Fruit fly (Drosophila melanogaster) whole organism, embryonic: ENCODE data around the gene mRpS26.

Experiments used
- Atf-2 ChIP-seq: fragments of 200-800 bp; sonication (Bioruptor generic); optimal IDR thresholded peaks from 2 replicates; lab custom pipeline; 2016; ENCODE audit warnings: missing biosample characterization, missing genetic modification characterization
- BEAF-32 ChIP-seq: fragments of 200-800 bp; sonication (Bioruptor generic); optimal IDR thresholded peaks from 3 replicates; lab custom pipeline; 2017; ENCODE audit warnings: missing biosample characterization, missing genetic modification characterization, mild to moderate bottlenecking, moderate library complexity, missing genetic modification reagents
- Bteb2 ChIP-seq: fragments of 200-800 bp; sonication (Bioruptor generic); optimal IDR thresholded peaks from 2 replicates; lab custom pipeline; 2016; ENCODE audit warnings: missing biosample characterization, missing genetic modification characterization
- CG10462 ChIP-seq: fragments of 200-800 bp; sonication (Bioruptor generic); optimal IDR thresholded peaks from 2 replicates; lab custom pipeline; 2016; ENCODE audit warnings: missing biosample characterization, missing genetic modification characterization
- CG10654 ChIP-seq: fragments of 200-800 bp; sonication (Bioruptor generic); optimal IDR thresholded peaks from 2 replicates; lab custom pipeline; 2016; ENCODE audit warnings: missing biosample characterization, missing genetic modification characterization
- CG15601 ChIP-seq: fragments of 200-800 bp; sonication (Bioruptor generic); optimal IDR thresholded peaks from 3 replicates; lab custom pipeline; 2019; ENCODE audit warnings: missing biosample characterization, mild to moderate bottlenecking, missing genetic modification characterization, moderate library complexity
- CG17328 ChIP-seq: fragments of 200-800 bp; sonication (Bioruptor generic); IDR thresholded peaks from 2 replicates; pipeline ENCODE4 v1.3.6; 2022; ENCODE audit warnings: missing biosample characterization, missing genetic modification characterization
- CG1792 ChIP-seq: fragments of 200-800 bp; sonication (Bioruptor generic); optimal IDR thresholded peaks from 2 replicates; lab custom pipeline; 2016; ENCODE audit warnings: missing biosample characterization, missing genetic modification characterization
- CG18262 ChIP-seq: fragments of 200-800 bp; optimal IDR thresholded peaks from 3 replicates; lab custom pipeline; 2019; ENCODE audit warnings: missing biosample characterization, mild to moderate bottlenecking, missing genetic modification characterization, moderate library complexity
- CG18619 ChIP-seq: fragments of 200-800 bp; sonication (Bioruptor generic); optimal IDR thresholded peaks from 3 replicates; lab custom pipeline; 2017; ENCODE audit warnings: missing biosample characterization, mild to moderate bottlenecking, missing genetic modification characterization
- CG2129 ChIP-seq: fragments of 200-800 bp; sonication (Bioruptor generic); IDR thresholded peaks from 2 replicates; pipeline ENCODE4 v1.3.6; 2022; ENCODE audit warnings: missing biosample characterization, missing genetic modification characterization; ENCODE audit not compliant: partially characterized antibody
- CG2889 ChIP-seq: fragments of 200-800 bp; sonication (Bioruptor generic); IDR thresholded peaks from 3 replicates; pipeline ENCODE4 v1.3.6; 2022; ENCODE audit warnings: missing biosample characterization, missing genetic modification characterization
- CG3065 ChIP-seq: fragments of 200-800 bp; sonication (Bioruptor generic); optimal IDR thresholded peaks from 2 replicates; lab custom pipeline; 2016; ENCODE audit warnings: missing biosample characterization, missing genetic modification characterization
- CG3407 ChIP-seq: fragments of 200-800 bp; sonication (Bioruptor generic); optimal IDR thresholded peaks from 2 replicates; lab custom pipeline; 2018; ENCODE audit warnings: missing biosample characterization, mild to moderate bottlenecking, missing genetic modification characterization
- CG4854 ChIP-seq: fragments of 200-800 bp; sonication (Bioruptor generic); optimal IDR thresholded peaks from 2 replicates; lab custom pipeline; 2016; ENCODE audit warnings: missing biosample characterization, missing genetic modification characterization, inconsistent platforms
- CG6254 ChIP-seq: fragments of 200-800 bp; sonication (Bioruptor generic); optimal IDR thresholded peaks from 3 replicates; lab custom pipeline; 2017; ENCODE audit warnings: mild to moderate bottlenecking, missing biosample characterization, missing genetic modification reagents, missing genetic modification characterization
- CG6854 ChIP-seq: fragments of 200-800 bp; sonication (Bioruptor generic); optimal IDR thresholded peaks from 3 replicates; lab custom pipeline; 2017; ENCODE audit warnings: missing biosample characterization, mild to moderate bottlenecking, missing genetic modification characterization
- CG7987 ChIP-seq: fragments of 200-800 bp; sonication (Bioruptor generic); optimal IDR thresholded peaks from 2 replicates; lab custom pipeline; 2018; ENCODE audit warnings: missing biosample characterization, mild to moderate bottlenecking, missing genetic modification characterization, moderate library complexity
- D19B ChIP-seq: fragments of 200-800 bp; sonication (Bioruptor generic); optimal IDR thresholded peaks from 2 replicates; lab custom pipeline; 2017; ENCODE audit warnings: missing biosample characterization, mild to moderate bottlenecking, missing genetic modification characterization
- Dad ChIP-seq: fragments of 200-800 bp; sonication (Bioruptor generic); optimal IDR thresholded peaks from 3 replicates; lab custom pipeline; 2016; ENCODE audit warnings: missing biosample characterization, missing genetic modification characterization
- Dref ChIP-seq: fragments of 200-800 bp; sonication (Bioruptor generic); IDR thresholded peaks from 2 replicates; pipeline ENCODE4 v1.3.6; 2022; ENCODE audit warnings: missing biosample characterization, missing genetic modification characterization
- GATAe ChIP-seq: fragments of 200-800 bp; sonication (Bioruptor generic); conservative IDR thresholded peaks from 2 replicates; pipeline ENCODE4 v1.3.6; 2022; ENCODE audit warnings: missing biosample characterization, missing genetic modification characterization
- HmgD ChIP-seq: fragments of 200-800 bp; sonication (Bioruptor generic); optimal IDR thresholded peaks from 3 replicates; lab custom pipeline; 2016; ENCODE audit warnings: missing biosample characterization, missing genetic modification characterization
- Hmr ChIP-seq: fragments of 200-800 bp; sonication (Bioruptor generic); optimal IDR thresholded peaks from 3 replicates; lab custom pipeline; 2017; ENCODE audit warnings: mild to moderate bottlenecking, missing biosample characterization, missing genetic modification reagents, missing genetic modification characterization
- Meics ChIP-seq: fragments of 200-800 bp; sonication (Bioruptor generic); optimal IDR thresholded peaks from 2 replicates; lab custom pipeline; 2017; ENCODE audit warnings: missing biosample characterization, mild to moderate bottlenecking, missing genetic modification characterization
- NFAT ChIP-seq: fragments of 200-800 bp; sonication (Bioruptor generic); IDR thresholded peaks from 2 replicates; pipeline ENCODE4 v1.3.6; 2022; ENCODE audit warnings: missing biosample characterization, missing genetic modification characterization
- Nf-YC ChIP-seq: fragments of 200-800 bp; optimal IDR thresholded peaks from 3 replicates; lab custom pipeline; 2019; ENCODE audit warnings: missing biosample characterization, mild to moderate bottlenecking, missing genetic modification characterization, moderate library complexity
- Side ChIP-seq: fragments of 200-800 bp; sonication (Bioruptor generic); optimal IDR thresholded peaks from 2 replicates; lab custom pipeline; 2016; ENCODE audit warnings: missing biosample characterization, missing genetic modification characterization
- abd-A ChIP-seq: fragments of 200-800 bp; sonication (Bioruptor generic); optimal IDR thresholded peaks from 3 replicates; lab custom pipeline; 2019; ENCODE audit warnings: missing biosample characterization, mild to moderate bottlenecking, missing genetic modification characterization, moderate library complexity
- al ChIP-seq: fragments of 200-800 bp; sonication (Bioruptor generic); IDR thresholded peaks from 2 replicates; pipeline ENCODE4 v1.3.6; 2022; ENCODE audit warnings: missing biosample characterization, missing genetic modification characterization
- ase ChIP-seq: fragments of 200-800 bp; sonication (Bioruptor generic); IDR thresholded peaks from 3 replicates; pipeline ENCODE4 v1.3.6; 2022; ENCODE audit warnings: missing biosample characterization, missing genetic modification characterization
- chif ChIP-seq, 2 experiments: fragments of 200-800 bp; sonication (Bioruptor generic); optimal IDR thresholded peaks; 3 replicates each; lab custom pipeline; 2016; ENCODE audit warnings: missing biosample characterization in 2 of 2, missing genetic modification characterization in 2 of 2
- chn ChIP-seq: fragments of 200-800 bp; sonication (Bioruptor generic); optimal IDR thresholded peaks from 2 replicates; lab custom pipeline; 2016; ENCODE audit warnings: missing biosample characterization, missing genetic modification characterization
- dan ChIP-seq: fragments of 200-800 bp; sonication (Bioruptor generic); IDR thresholded peaks from 2 replicates; pipeline ENCODE4 v1.3.6; 2022; ENCODE audit warnings: missing biosample characterization, missing genetic modification characterization
- fd3F ChIP-seq: fragments of 200-800 bp; sonication (Bioruptor generic); optimal IDR thresholded peaks from 2 replicates; lab custom pipeline; 2018; ENCODE audit warnings: missing biosample characterization, mild to moderate bottlenecking, missing genetic modification characterization, moderate library complexity
- gcm ChIP-seq: fragments of 200-800 bp; sonication (Bioruptor generic); optimal IDR thresholded peaks from 2 replicates; lab custom pipeline; 2019; ENCODE audit warnings: missing biosample characterization, mild to moderate bottlenecking, missing genetic modification characterization, moderate library complexity
- kni ChIP-seq: fragments of 200-800 bp; sonication (Bioruptor generic); optimal IDR thresholded peaks from 3 replicates; lab custom pipeline; 2017; ENCODE audit warnings: mild to moderate bottlenecking, missing biosample characterization, missing genetic modification reagents, missing genetic modification characterization
- lmd ChIP-seq: fragments of 200-800 bp; sonication (Bioruptor generic); IDR thresholded peaks from 2 replicates; pipeline ENCODE4 v1.3.6; 2022; ENCODE audit warnings: missing biosample characterization, missing genetic modification characterization
- lov ChIP-seq, 2 experiments: fragments of 200-800 bp in 1 of 2; fragments of >200 bp in 1 of 2; sonication (Bioruptor generic) in 1 of 2; IDR thresholded peaks in 1 of 2; optimal IDR thresholded peaks in 1 of 2; 2 replicates in 1 of 2; 3 replicates in 1 of 2; pipeline versions ENCODE4 v1.3.6 to Lab custom; 2017 to 2022; ENCODE audit warnings: missing biosample characterization in 1 of 2, missing genetic modification characterization in 1 of 2
- maf-S ChIP-seq: fragments of 200-800 bp; sonication (Bioruptor generic); optimal IDR thresholded peaks from 2 replicates; lab custom pipeline; 2016; ENCODE audit warnings: missing biosample characterization, missing genetic modification characterization
- mirr ChIP-seq: fragments of 200-800 bp; sonication (Bioruptor generic); optimal IDR thresholded peaks from 3 replicates; lab custom pipeline; 2018; ENCODE audit warnings: missing biosample characterization, mild to moderate bottlenecking, missing genetic modification characterization
- mld ChIP-seq: fragments of 200-800 bp; sonication (Bioruptor generic); IDR thresholded peaks from 3 replicates; pipeline ENCODE4 v1.3.6; 2022; ENCODE audit warnings: missing biosample characterization, missing genetic modification characterization; ENCODE audit not compliant: partially characterized antibody
- nmo ChIP-seq: fragments of 200-800 bp; sonication (Bioruptor generic); optimal IDR thresholded peaks from 2 replicates; lab custom pipeline; 2018; ENCODE audit warnings: missing biosample characterization, mild to moderate bottlenecking, missing genetic modification characterization, moderate library complexity
- ro ChIP-seq: fragments of 200-800 bp; sonication (Bioruptor generic); IDR thresholded peaks from 2 replicates; pipeline ENCODE4 v1.3.6; 2022; ENCODE audit warnings: missing biosample characterization, missing genetic modification characterization
- sens ChIP-seq: fragments of 200-800 bp; sonication (Bioruptor generic); peaks from one replicate; lab custom pipeline; 2016; ENCODE audit warnings: missing biosample characterization, missing genetic modification characterization
- slou ChIP-seq: fragments of 200-800 bp; sonication (Bioruptor generic); optimal IDR thresholded peaks from 3 replicates; lab custom pipeline; 2016; ENCODE audit warnings: missing biosample characterization, missing genetic modification characterization
- sob ChIP-seq: fragments of 200-800 bp; sonication (Bioruptor generic); IDR thresholded peaks from 2 replicates; pipeline ENCODE4 v1.3.6; 2022; ENCODE audit warnings: missing biosample characterization, missing genetic modification characterization
- z ChIP-seq: fragments of 200-800 bp; sonication (Bioruptor generic); IDR thresholded peaks from 3 replicates; pipeline ENCODE4 v1.3.6; 2022; ENCODE audit warnings: missing biosample characterization, missing genetic modification characterization

The mRpS26 gene

dm6 chr3L:18106021-18106944, at the start of gene mRpS26, which contains the start of gene CG13698 (continued):
- TF ChIP-seq kni (GFP tag; lab: Kevin White, UChicago) = peak; percentile 29
- peak; percentile 27 for TF ChIP-seq maf-S
- TF ChIP-seq ro (GFP tag; lab: Robert Waterston, UW) = no peak
- no peak for TF ChIP-seq Atf-2 (GFP tag; lab: Kevin White, UChicago)
- TF ChIP-seq BEAF-32 (GFP tag; lab: Kevin White, UChicago) = peak; percentile 57
- TF ChIP-seq mirr (GFP tag; lab: Kevin White, UChicago) = no peak
- TF ChIP-seq dan (GFP tag; lab: Robert Waterston, UW) = no peak
- no peak for TF ChIP-seq Dref (GFP tag; lab: Robert Waterston, UW)
- TF ChIP-seq HmgD (GFP tag; lab: Kevin White, UChicago) = peak; percentile 25
- TF ChIP-seq nmo (GFP tag; lab: Kevin White, UChicago) = peak; percentile 82
- no peak for TF ChIP-seq mld (GFP tag; lab: Robert Waterston, UW)
- 0 out of 3 replicates have a peak, but pooled peaks have one; percentile 19 for TF ChIP-seq ase (GFP tag; lab: Robert Waterston, UW)
- no peak for TF ChIP-seq chif (GFP tag; optimal IDR thresholded peaks at IDR 0.05; lab: Kevin White, UChicago)
- peak; percentile 40; the same call in 1 of the 2 replicates for TF ChIP-seq lmd
- no peak for TF ChIP-seq lov (optimal IDR thresholded peaks at IDR 0.05; lab: Kevin White, UChicago)
- TF ChIP-seq lov (GFP tag; IDR thresholded peaks at IDR 0.05; lab: Robert Waterston, UW) = peak; percentile 49; the same call in 1 of the 3 replicates
- peak; percentile 57 for TF ChIP-seq gcm (GFP tag; lab: Kevin White, UChicago)
- TF ChIP-seq sens (GFP tag; lab: Kevin White, UChicago) = peak; percentile 91
- no peak for TF ChIP-seq CG1792
- TF ChIP-seq CG15601 (tag; lab: Kevin White, UChicago) = peak; percentile 74
- no peak for TF ChIP-seq z (GFP tag; lab: Robert Waterston, UW)
- peak; percentile 58 for TF ChIP-seq D19B (GFP tag; lab: Kevin White, UChicago)
- peak; percentile 50 for TF ChIP-seq CG3407 (GFP tag; lab: Kevin White, UChicago)
- peak; percentile 68 for TF ChIP-seq fd3F (GFP tag; lab: Kevin White, UChicago)
- no peak for TF ChIP-seq CG2889 (GFP tag; lab: Robert Waterston, UW)
- TF ChIP-seq CG6254 = no peak
- TF ChIP-seq Nf-YC (tag; lab: Kevin White, UChicago) = peak; percentile 78
- peak; percentile 73 for TF ChIP-seq Meics
- TF ChIP-seq NFAT (GFP tag; lab: Robert Waterston, UW) = 0 out of 2 replicates have a peak, but pooled peaks have one; percentile 26
- no peak for TF ChIP-seq Side (GFP tag; lab: Kevin White, UChicago)
- peak; percentile 50 for TF ChIP-seq al (GFP tag; lab: Robert Waterston, UW)
- TF ChIP-seq CG17328 (GFP tag; lab: Robert Waterston, UW) = peak; percentile 28; the same call in 1 of the 2 replicates
- TF ChIP-seq Hmr (GFP tag; lab: Kevin White, UChicago) = peak; percentile 80
- TF ChIP-seq CG18262 (tag; lab: Kevin White, UChicago) = peak; percentile 78
- TF ChIP-seq chn (GFP tag; lab: Kevin White, UChicago) = peak; percentile 50
- no peak for TF ChIP-seq Dad (GFP tag; lab: Kevin White, UChicago)
- no peak for TF ChIP-seq CG3065
- TF ChIP-seq CG4854 = no peak
- TF ChIP-seq GATAe (GFP tag; lab: Robert Waterston, UW) = no peak
- peak; percentile 19 for TF ChIP-seq slou (GFP tag; lab: Kevin White, UChicago)
- TF ChIP-seq Bteb2 (GFP tag; lab: Kevin White, UChicago) = peak; percentile 24
- TF ChIP-seq CG2129 (GFP tag; lab: Robert Waterston, UW) = no peak
- peak; percentile 42; the same call in 1 of the 2 replicates for TF ChIP-seq sob (GFP tag; lab: Robert Waterston, UW)
- TF ChIP-seq CG18619 (GFP tag; lab: Kevin White, UChicago) = peak; percentile 62
- peak; percentile 9 for TF ChIP-seq CG10462 (GFP tag; lab: Kevin White, UChicago)
- TF ChIP-seq abd-A (tag; lab: Kevin White, UChicago) = peak; percentile 47
- TF ChIP-seq CG7987 = peak; percentile 14
- peak; percentile 55 for TF ChIP-seq CG10654 (GFP tag; lab: Kevin White, UChicago)
- no peak for TF ChIP-seq CG6854 (GFP tag; lab: Kevin White, UChicago)
